Fruit fly (Drosophila melanogaster): ENCODE measurements around the gene vret.

Gene vret

dm6 chr3R:22724149-22724973 is 21.0 kb downstream of the vret start, which contains the start of gene Irp-1A (continued):
- TF ChIP-seq topi (GFP tag; optimal IDR thresholded peaks at IDR 0.05), result peak; percentile 47
- TF ChIP-seq fd59A (GFP tag; optimal IDR thresholded peaks at IDR 0.05), result no peak
- peak in 1 of 2 experiments; percentile 44 for TF ChIP-seq ss (GFP tag; optimal IDR thresholded peaks at IDR 0.05)
- peak; percentile 71 for TF ChIP-seq CG10631 (GFP tag; optimal IDR thresholded peaks at IDR 0.05)
- TF ChIP-seq fd85E (GFP tag; optimal IDR thresholded peaks at IDR 0.05), result peak; percentile 0
- peak; percentile 88 for TF ChIP-seq CG15336 (GFP tag; IDR thresholded peaks at IDR 0.05)
- TF ChIP-seq spab (GFP tag; optimal IDR thresholded peaks at IDR 0.05), result no peak
- TF ChIP-seq CG3919 (GFP tag; optimal IDR thresholded peaks at IDR 0.05), result peak; percentile 68
- TF ChIP-seq CG31627 (GFP tag; optimal IDR thresholded peaks at IDR 0.05), result peak; percentile 32
- peak; percentile 47 for TF ChIP-seq CG11762 (GFP tag; optimal IDR thresholded peaks at IDR 0.05; ENCODE audit: insufficient read depth)
- peak; percentile 98 for TF ChIP-seq fkh (GFP tag; optimal IDR thresholded peaks at IDR 0.05)
- TF ChIP-seq Met (GFP tag; optimal IDR thresholded peaks at IDR 0.05), result peak; percentile 46
- TF ChIP-seq Eip78C (GFP tag), result peak; percentile 89
- no peak for TF ChIP-seq CG1621 (tag; optimal IDR thresholded peaks at IDR 0.05)
- TF ChIP-seq Sox102F (GFP tag; optimal IDR thresholded peaks at IDR 0.05), result peak; percentile 52
- TF ChIP-seq Sox14 (GFP tag; optimal IDR thresholded peaks at IDR 0.05), result peak; percentile 46
- TF ChIP-seq CG6854 (GFP tag; optimal IDR thresholded peaks at IDR 0.05), result no peak
- peak; percentile 46 for TF ChIP-seq CG10669 (GFP tag; optimal IDR thresholded peaks at IDR 0.05)
- TF ChIP-seq Smox (GFP tag; optimal IDR thresholded peaks at IDR 0.05), result peak; percentile 62
- TF ChIP-seq CG16779 (tag; optimal IDR thresholded peaks at IDR 0.05), result no peak
- no peak for TF ChIP-seq dac (GFP tag; optimal IDR thresholded peaks at IDR 0.05)
- TF ChIP-seq esn (GFP tag; optimal IDR thresholded peaks at IDR 0.05), result peak; percentile 73
- peak; percentile 51 for TF ChIP-seq acj6 (GFP tag; optimal IDR thresholded peaks at IDR 0.05)
- peak in 1 of 2 experiments; percentile 24 for TF ChIP-seq salr (GFP tag; optimal IDR thresholded peaks at IDR 0.05)
- peak; percentile 78 for TF ChIP-seq dsx (GFP tag; optimal IDR thresholded peaks at IDR 0.05; ENCODE audit: poor library complexity, severe bottlenecking)
- TF ChIP-seq CG9139 (GFP tag; optimal IDR thresholded peaks at IDR 0.05), result peak; percentile 18

- TF ChIP-seq CG6163 (GFP tag; IDR thresholded peaks at IDR 0.05), result peak; percentile 63; the same call in 2 of the 3 replicates
- peak; percentile 20 for TF ChIP-seq Eip78C (GFP tag)
- TF ChIP-seq CG4318 (GFP tag; optimal IDR thresholded peaks at IDR 0.05), result no peak
- no peak for TF ChIP-seq cyc (GFP tag; optimal IDR thresholded peaks at IDR 0.05)
- peak; percentile 90 for TF ChIP-seq CG8119 (GFP tag; IDR thresholded peaks at IDR 0.05)
- peak; percentile 22 for TF ChIP-seq CG6792 (GFP tag; optimal IDR thresholded peaks at IDR 0.05)
- TF ChIP-seq CG6854 (GFP tag; optimal IDR thresholded peaks at IDR 0.05), result peak; percentile 18
- no peak for TF ChIP-seq Hr38 (GFP tag; optimal IDR thresholded peaks at IDR 0.05)
- TF ChIP-seq net (GFP tag; optimal IDR thresholded peaks at IDR 0.05), result peak; percentile 81
- TF ChIP-seq CG31627 (GFP tag; optimal IDR thresholded peaks at IDR 0.05), result no peak
- TF ChIP-seq svp (GFP tag), result peak; percentile 28
- peak; percentile 44 to 85 for TF ChIP-seq salr (GFP tag; optimal IDR thresholded peaks at IDR 0.05)
- peak; percentile 27 for TF ChIP-seq esn (GFP tag; optimal IDR thresholded peaks at IDR 0.05)
- TF ChIP-seq CG11762 (GFP tag; optimal IDR thresholded peaks at IDR 0.05; ENCODE audit: insufficient read depth), result peak; percentile 21
- no peak for TF ChIP-seq CG11902 (GFP tag; optimal IDR thresholded peaks at IDR 0.05)
- peak; percentile 64 for TF ChIP-seq fd59A (GFP tag; optimal IDR thresholded peaks at IDR 0.05)
- no peak for TF ChIP-seq CG11294 (GFP tag; IDR thresholded peaks at IDR 0.05)
- TF ChIP-seq Lpt (GFP tag; optimal IDR thresholded peaks at IDR 0.05), result peak; percentile 65
- no peak for TF ChIP-seq fkh (GFP tag; optimal IDR thresholded peaks at IDR 0.05)
- no peak for TF ChIP-seq Hr4 (GFP tag; optimal IDR thresholded peaks at IDR 0.05)
- TF ChIP-seq ss (GFP tag; optimal IDR thresholded peaks at IDR 0.05), result peak; percentile 92 to 96
- TF ChIP-seq Met (GFP tag; optimal IDR thresholded peaks at IDR 0.05), result no peak
- TF ChIP-seq dsx (GFP tag; optimal IDR thresholded peaks at IDR 0.05; ENCODE audit: poor library complexity, severe bottlenecking), result peak; percentile 71
- TF ChIP-seq Eip93F (GFP tag; optimal IDR thresholded peaks at IDR 0.05), result peak; percentile 47
- peak; percentile 78 for TF ChIP-seq CG15336 (GFP tag; IDR thresholded peaks at IDR 0.05)
- no peak for TF ChIP-seq Sox15 (GFP tag; optimal IDR thresholded peaks at IDR 0.05)
- TF ChIP-seq CG10631 (GFP tag; optimal IDR thresholded peaks at IDR 0.05), result no peak
- TF ChIP-seq dac (GFP tag; optimal IDR thresholded peaks at IDR 0.05), result peak; percentile 27
- TF ChIP-seq lz (GFP tag; optimal IDR thresholded peaks at IDR 0.05), result peak; percentile 1
- TF ChIP-seq Smox (GFP tag; optimal IDR thresholded peaks at IDR 0.05), result no peak
- TF ChIP-seq Sox102F (GFP tag; optimal IDR thresholded peaks at IDR 0.05), result no peak
- TF ChIP-seq OdsH (GFP tag; optimal IDR thresholded peaks at IDR 0.05), result no peak
- peak; percentile 23 for TF ChIP-seq CG7368 (GFP tag; optimal IDR thresholded peaks at IDR 0.05)
- peak; percentile 77 for TF ChIP-seq CG32006 (GFP tag; optimal IDR thresholded peaks at IDR 0.05)
- TF ChIP-seq Ets96B (tag; optimal IDR thresholded peaks at IDR 0.05), result peak; percentile 64
- peak; percentile 78 for TF ChIP-seq CG1621 (tag; optimal IDR thresholded peaks at IDR 0.05)
- TF ChIP-seq fd85E (GFP tag; optimal IDR thresholded peaks at IDR 0.05), result no peak
Observed at dm6 chr3R:22720808-22721306, 24.5 kb downstream of the vret start, which contains the start of gene wge. Gene wge, minus strand, starts transcription at chr3R:22721150.
